Fruit fly (Drosophila melanogaster) whole organism, embryonic: Measurements from ENCODE around the gene CG14778.

Experiments used
- Aef1 ChIP-seq: fragments of 200-800 bp; sonication (Bioruptor generic); IDR thresholded peaks from 3 replicates; pipeline ENCODE4 v1.3.6; 2022; ENCODE audit warnings: missing biosample characterization, missing genetic modification characterization
- Atf3 ChIP-seq: fragments of 200-800 bp; sonication (Bioruptor generic); optimal IDR thresholded peaks from 3 replicates; lab custom pipeline; 2016; ENCODE audit warnings: missing biosample characterization, missing genetic modification characterization
- BtbVII ChIP-seq: fragments of 200-800 bp; sonication (Bioruptor generic); optimal IDR thresholded peaks from 3 replicates; lab custom pipeline; 2017; ENCODE audit warnings: missing biosample characterization, mild to moderate bottlenecking, missing genetic modification characterization
- CG10267 ChIP-seq: fragments of 200-800 bp; sonication (Bioruptor generic); optimal IDR thresholded peaks from 2 replicates; lab custom pipeline; 2018; ENCODE audit warnings: missing biosample characterization, mild to moderate bottlenecking, missing genetic modification characterization, moderate library complexity
- CG12071 ChIP-seq: fragments of 200-800 bp; sonication (Bioruptor generic); optimal IDR thresholded peaks from 3 replicates; lab custom pipeline; 2018; ENCODE audit warnings: missing biosample characterization, mild to moderate bottlenecking, missing genetic modification characterization
- CG12155 ChIP-seq: fragments of 200-800 bp; sonication (Bioruptor generic); optimal IDR thresholded peaks from 3 replicates; lab custom pipeline; 2016; ENCODE audit warnings: missing biosample characterization, missing genetic modification characterization
- CG12769 ChIP-seq: fragments of 200-800 bp; sonication (Bioruptor generic); optimal IDR thresholded peaks from 2 replicates; lab custom pipeline; 2019; ENCODE audit warnings: missing biosample characterization, mild to moderate bottlenecking, missing genetic modification characterization, moderate library complexity
- CG13424 ChIP-seq: fragments of 200-800 bp; sonication (Bioruptor generic); optimal IDR thresholded peaks from 2 replicates; lab custom pipeline; 2019; ENCODE audit warnings: missing biosample characterization, mild to moderate bottlenecking, missing genetic modification characterization, moderate library complexity
- CG15011 ChIP-seq: fragments of 200-800 bp; sonication (Bioruptor generic); optimal IDR thresholded peaks from 3 replicates; lab custom pipeline; 2018; ENCODE audit warnings: missing biosample characterization, mild to moderate bottlenecking, missing genetic modification characterization
- CG15696 ChIP-seq: fragments of 200-800 bp; sonication (Bioruptor generic); optimal IDR thresholded peaks from 2 replicates; lab custom pipeline; 2019; ENCODE audit warnings: missing biosample characterization, mild to moderate bottlenecking, missing genetic modification characterization, moderate library complexity
- CG16779 ChIP-seq: fragments of 200-800 bp; sonication (Bioruptor generic); IDR thresholded peaks from 2 replicates; pipeline ENCODE4 v1.3.6; 2022; ENCODE audit warnings: missing biosample characterization, missing genetic modification characterization
- CG17829 ChIP-seq: fragments of 200-800 bp; optimal IDR thresholded peaks from 2 replicates; lab custom pipeline; 2019; ENCODE audit warnings: missing biosample characterization, mild to moderate bottlenecking, missing genetic modification characterization, moderate library complexity
- CG2889 ChIP-seq: fragments of 200-800 bp; sonication (Bioruptor generic); IDR thresholded peaks from 3 replicates; pipeline ENCODE4 v1.3.6; 2022; ENCODE audit warnings: missing biosample characterization, missing genetic modification characterization
- CG5180 ChIP-seq: fragments of 200-800 bp; sonication (Bioruptor generic); optimal IDR thresholded peaks from 3 replicates; lab custom pipeline; 2017; ENCODE audit warnings: missing biosample characterization, missing genetic modification characterization, mild to moderate bottlenecking, moderate library complexity, missing genetic modification reagents
- CG6813 ChIP-seq: fragments of 200-800 bp; sonication (Bioruptor generic); optimal IDR thresholded peaks from 2 replicates; lab custom pipeline; 2017; ENCODE audit warnings: missing biosample characterization, missing genetic modification characterization, mild to moderate bottlenecking, moderate library complexity, missing genetic modification reagents
- CG7987 ChIP-seq: fragments of 200-800 bp; sonication (Bioruptor generic); optimal IDR thresholded peaks from 2 replicates; lab custom pipeline; 2018; ENCODE audit warnings: missing biosample characterization, mild to moderate bottlenecking, missing genetic modification characterization, moderate library complexity
- CG8089 ChIP-seq: fragments of 200-800 bp; sonication (Bioruptor generic); optimal IDR thresholded peaks from 3 replicates; lab custom pipeline; 2016; ENCODE audit warnings: missing biosample characterization, missing genetic modification characterization
- D19A ChIP-seq: fragments of 200-800 bp; optimal IDR thresholded peaks from 3 replicates; lab custom pipeline; 2019; ENCODE audit warnings: missing biosample characterization, mild to moderate bottlenecking, missing genetic modification characterization, moderate library complexity
- Dbx ChIP-seq: fragments of 200-800 bp; sonication (Bioruptor generic); IDR thresholded peaks from 3 replicates; pipeline ENCODE4 v1.3.6; 2022; ENCODE audit warnings: missing biosample characterization, missing genetic modification characterization
- Dfd ChIP-seq, 2 experiments: fragments of >200 bp; optimal IDR thresholded peaks; 2 replicates each; lab custom pipeline; 2017; ENCODE audit warnings: missing biosample characterization in 2 of 2, missing genetic modification characterization in 2 of 2
- GATAe ChIP-seq: fragments of 200-800 bp; sonication (Bioruptor generic); conservative IDR thresholded peaks from 2 replicates; pipeline ENCODE4 v1.3.6; 2022; ENCODE audit warnings: missing biosample characterization, missing genetic modification characterization
- MBD-R2 ChIP-seq: fragments of 200-800 bp; sonication (Bioruptor generic); IDR thresholded peaks from 2 replicates; pipeline ENCODE4 v1.3.6; 2022; ENCODE audit warnings: missing biosample characterization, missing genetic modification characterization
- Neu2 ChIP-seq: fragments of 200-800 bp; sonication (Bioruptor generic); optimal IDR thresholded peaks from 3 replicates; lab custom pipeline; 2016; ENCODE audit warnings: missing biosample characterization, missing genetic modification characterization, borderline replicate concordance
- Oli ChIP-seq: fragments of 200-800 bp; sonication (Bioruptor generic); optimal IDR thresholded peaks from 2 replicates; lab custom pipeline; 2018; ENCODE audit warnings: missing biosample characterization, mild to moderate bottlenecking, missing genetic modification characterization, moderate library complexity
- Vsx1 ChIP-seq: fragments of 200-800 bp; sonication (Bioruptor generic); optimal IDR thresholded peaks from 2 replicates; lab custom pipeline; 2017; ENCODE audit warnings: missing biosample characterization, mild to moderate bottlenecking, missing genetic modification characterization, missing genetic modification reagents
- ab ChIP-seq: fragments of 200-800 bp; sonication (Bioruptor generic); optimal IDR thresholded peaks from 2 replicates; lab custom pipeline; 2016; ENCODE audit warnings: missing biosample characterization, missing genetic modification characterization
- ara ChIP-seq: fragments of 200-800 bp; sonication (Bioruptor generic); IDR thresholded peaks from 2 replicates; pipeline ENCODE4 v1.3.6; 2022; ENCODE audit warnings: missing biosample characterization, missing genetic modification characterization
- ato ChIP-seq: fragments of 200-800 bp; sonication (Bioruptor generic); IDR thresholded peaks from 2 replicates; pipeline ENCODE4 v1.3.6; 2022; ENCODE audit warnings: missing biosample characterization, missing genetic modification characterization; ENCODE audit not compliant: partially characterized antibody
- bowl ChIP-seq: fragments of 200-800 bp; sonication (Bioruptor generic); IDR thresholded peaks from 2 replicates; pipeline ENCODE4 v1.3.6; 2022; ENCODE audit warnings: missing biosample characterization, missing genetic modification characterization
- cad ChIP-seq: fragments of >200 bp; optimal IDR thresholded peaks from 2 replicates; lab custom pipeline; 2017; ENCODE audit warnings: missing biosample characterization, missing genetic modification characterization
- caup ChIP-seq: fragments of 200-800 bp; sonication (Bioruptor generic); optimal IDR thresholded peaks from 3 replicates; lab custom pipeline; 2017; ENCODE audit warnings: missing biosample characterization, mild to moderate bottlenecking, missing genetic modification characterization, moderate library complexity; ENCODE audit not compliant: severe bottlenecking
- corto ChIP-seq: fragments of 200-800 bp; sonication (Bioruptor generic); optimal IDR thresholded peaks from 2 replicates; lab custom pipeline; 2016; ENCODE audit warnings: missing biosample characterization, mild to moderate bottlenecking, missing genetic modification characterization, moderate library complexity
- crol ChIP-seq: fragments of 200-800 bp; sonication (Bioruptor generic); IDR thresholded peaks from 2 replicates; pipeline ENCODE4 v1.3.6; 2022; ENCODE audit warnings: missing biosample characterization, missing genetic modification characterization
- crp ChIP-seq, 2 experiments: fragments of 200-800 bp; sonication (Bioruptor generic); optimal IDR thresholded peaks; 2 replicates in 1 of 2; 3 replicates in 1 of 2; lab custom pipeline; 2017; ENCODE audit warnings: missing biosample characterization in 2 of 2, missing genetic modification characterization in 2 of 2, mild to moderate bottlenecking in 1 of 2, moderate library complexity in 1 of 2
- emc ChIP-seq: fragments of 200-800 bp; sonication (Bioruptor generic); optimal IDR thresholded peaks from 2 replicates; lab custom pipeline; 2016; ENCODE audit warnings: missing biosample characterization, missing genetic modification characterization
- fu2 ChIP-seq: fragments of 200-800 bp; sonication (Bioruptor generic); optimal IDR thresholded peaks from 2 replicates; lab custom pipeline; 2016; ENCODE audit warnings: missing biosample characterization, missing genetic modification characterization
- grn ChIP-seq: fragments of 200-800 bp; sonication (Bioruptor generic); optimal IDR thresholded peaks from 3 replicates; lab custom pipeline; 2017; ENCODE audit warnings: missing biosample characterization, missing genetic modification characterization
- kah ChIP-seq: fragments of 200-800 bp; sonication (Bioruptor generic); optimal IDR thresholded peaks from 2 replicates; lab custom pipeline; 2018; ENCODE audit warnings: missing biosample characterization, mild to moderate bottlenecking, missing genetic modification characterization
- knrl ChIP-seq: fragments of 200-800 bp; sonication (Bioruptor generic); IDR thresholded peaks from 3 replicates; pipeline ENCODE4 v1.3.6; 2022; ENCODE audit warnings: missing biosample characterization, missing genetic modification characterization; ENCODE audit not compliant: partially characterized antibody
- onecut ChIP-seq: fragments of 200-800 bp; sonication (Bioruptor generic); IDR thresholded peaks from 2 replicates; pipeline ENCODE4 v1.3.6; 2022; ENCODE audit warnings: missing biosample characterization, missing genetic modification characterization
- psq ChIP-seq: fragments of 200-800 bp; sonication (Bioruptor generic); optimal IDR thresholded peaks from 2 replicates; lab custom pipeline; 2017; ENCODE audit warnings: missing biosample characterization, missing genetic modification characterization
- ro ChIP-seq: fragments of 200-800 bp; sonication (Bioruptor generic); IDR thresholded peaks from 2 replicates; pipeline ENCODE4 v1.3.6; 2022; ENCODE audit warnings: missing biosample characterization, missing genetic modification characterization
- sens-2 ChIP-seq: fragments of 200-800 bp; sonication (Bioruptor generic); IDR thresholded peaks from 2 replicates; pipeline ENCODE4 v1.3.6; 2022; ENCODE audit warnings: missing biosample characterization, missing genetic modification characterization
- sim ChIP-seq: fragments of 200-800 bp; sonication (Bioruptor generic); IDR thresholded peaks from 2 replicates; pipeline ENCODE4 v1.3.6; 2022; ENCODE audit warnings: missing biosample characterization, missing genetic modification characterization
- tin ChIP-seq: fragments of 200-800 bp; sonication (Bioruptor generic); optimal IDR thresholded peaks from 3 replicates; lab custom pipeline; 2016; ENCODE audit warnings: missing biosample characterization, missing genetic modification characterization
- tna ChIP-seq: fragments of 200-800 bp; sonication (Bioruptor generic); IDR thresholded peaks from 2 replicates; pipeline ENCODE4 v1.3.6; 2022; ENCODE audit warnings: missing biosample characterization, missing genetic modification characterization; ENCODE audit not compliant: partially characterized antibody
- ttk ChIP-seq: fragments of 200-800 bp; sonication (Bioruptor generic); IDR thresholded peaks from 2 replicates; pipeline ENCODE4 v2.1.2; 2022; ENCODE audit warnings: missing biosample characterization, missing genetic modification characterization
- unc-4 ChIP-seq: fragments of 200-800 bp; sonication (Bioruptor generic); IDR thresholded peaks from 2 replicates; pipeline ENCODE4 v1.3.6; 2022; ENCODE audit warnings: missing biosample characterization, missing genetic modification characterization; ENCODE audit not compliant: partially characterized antibody
- zen2 ChIP-seq: fragments of 200-800 bp; sonication (Bioruptor generic); IDR thresholded peaks from 3 replicates; pipeline ENCODE4 v1.3.6; 2022; ENCODE audit warnings: missing biosample characterization, missing genetic modification characterization; ENCODE audit not compliant: partially characterized antibody

Gene CG14778

DNA sequence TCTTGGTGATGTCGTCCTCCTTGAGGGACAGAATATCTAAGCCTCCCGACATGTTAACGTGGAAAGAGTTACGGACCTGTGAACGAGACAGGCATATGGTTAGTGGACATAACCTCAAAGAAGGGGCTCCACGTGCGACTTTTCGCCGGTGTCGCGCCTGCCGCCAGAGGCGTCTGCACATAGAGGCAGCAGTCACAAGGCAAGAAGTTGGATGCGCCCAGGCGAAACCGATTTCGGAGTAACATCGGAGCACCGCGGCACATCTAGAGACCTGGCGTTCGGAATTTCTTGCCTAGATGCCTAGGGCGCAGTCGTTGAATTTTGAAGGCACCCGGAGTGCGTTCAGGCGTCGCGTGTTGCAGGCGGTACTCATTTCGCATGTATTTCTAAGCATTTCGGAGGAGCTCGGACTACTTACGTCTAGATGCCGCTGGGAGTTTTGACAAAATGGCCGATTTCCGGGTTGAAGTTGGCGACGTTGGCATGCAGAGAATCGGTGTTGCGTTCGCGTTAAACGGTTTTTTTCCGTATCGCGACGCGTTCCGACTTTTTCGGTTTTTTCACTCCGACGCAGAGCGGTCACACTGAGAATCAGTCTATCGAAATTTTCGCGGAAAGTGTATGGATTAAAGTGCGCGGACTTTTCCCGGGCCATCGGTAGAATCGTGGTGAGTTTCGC lies 15.7 kb downstream of the CG14778 start, which contains the start of the genes sta and inc (continued):
- peak; percentile 45 for TF ChIP-seq CG8089
- no peak for TF ChIP-seq tna (GFP tag; lab: Robert Waterston, UW)
- peak; percentile 31 for TF ChIP-seq tin
- TF ChIP-seq ab (GFP tag; lab: Kevin White, UChicago), result no peak
- TF ChIP-seq Dfd (GFP tag; optimal IDR thresholded peaks at IDR 0.05; lab: Kevin White, UChicago), result no peak
- peak in 1 of 2 experiments; percentile 28 for TF ChIP-seq crp (GFP tag; optimal IDR thresholded peaks at IDR 0.05; lab: Kevin White, UChicago)
- TF ChIP-seq caup (GFP tag; lab: Kevin White, UChicago), result peak; percentile 87
- TF ChIP-seq psq (GFP tag; lab: Kevin White, UChicago), result no peak
- no peak for TF ChIP-seq Aef1 (GFP tag; lab: Robert Waterston, UW)
- TF ChIP-seq unc-4 (GFP tag; lab: Robert Waterston, UW), result peak; percentile 72
- TF ChIP-seq GATAe (GFP tag; lab: Robert Waterston, UW), result no peak
- TF ChIP-seq CG13424 (tag; lab: Kevin White, UChicago), result peak; percentile 22
- peak; percentile 81 for TF ChIP-seq onecut
- TF ChIP-seq D19A, result peak; percentile 15
- peak; percentile 32; the same call in 1 of the 2 replicates for TF ChIP-seq ttk (GFP tag; lab: Robert Waterston, UW)
- TF ChIP-seq CG16779 (GFP tag; lab: Robert Waterston, UW), result peak; percentile 32; the same call in 1 of the 2 replicates
- peak; percentile 55; the same call in 1 of the 2 replicates for TF ChIP-seq bowl (GFP tag; lab: Robert Waterston, UW)
- TF ChIP-seq crol (GFP tag; lab: Robert Waterston, UW), result no peak
- peak; percentile 31 for TF ChIP-seq Oli (tag; lab: Kevin White, UChicago)
- no peak for TF ChIP-seq CG15011
- TF ChIP-seq CG2889 (GFP tag; lab: Robert Waterston, UW), result no peak
- TF ChIP-seq CG7987, result peak; percentile 91
- peak; percentile 11 for TF ChIP-seq grn (GFP tag; lab: Kevin White, UChicago)
- TF ChIP-seq Neu2, result no peak
- peak; percentile 86 for TF ChIP-seq CG6813 (GFP tag; lab: Kevin White, UChicago)
- TF ChIP-seq CG17829, result peak; percentile 99
- TF ChIP-seq zen2 (GFP tag; lab: Robert Waterston, UW), result peak; percentile 66; the same call in 2 of the 3 replicates
- TF ChIP-seq fu2, result peak; percentile 40
- peak; percentile 67 for TF ChIP-seq Vsx1 (GFP tag; lab: Kevin White, UChicago)
- no peak for TF ChIP-seq emc (GFP tag; lab: Kevin White, UChicago)
- TF ChIP-seq CG12769 (tag; lab: Kevin White, UChicago), result no peak
- TF ChIP-seq ro (GFP tag; lab: Robert Waterston, UW), result no peak
- 0 out of 2 replicates have a peak, but pooled peaks have one; percentile 8 for TF ChIP-seq sens-2 (GFP tag; lab: Robert Waterston, UW)
- peak; percentile 46 for TF ChIP-seq kah (GFP tag; lab: Kevin White, UChicago)
- peak; percentile 77 for TF ChIP-seq CG12071 (GFP tag; lab: Kevin White, UChicago)
- TF ChIP-seq ara (GFP tag; lab: Robert Waterston, UW), result no peak
- peak; percentile 58 for TF ChIP-seq sim (GFP tag; lab: Robert Waterston, UW)
- TF ChIP-seq ato (GFP tag; lab: Robert Waterston, UW), result 0 out of 2 replicates have a peak, but pooled peaks have one; percentile 26
- TF ChIP-seq cad (GFP tag; lab: Kevin White, UChicago), result no peak
- peak; percentile 34 for TF ChIP-seq CG12155 (GFP tag; lab: Kevin White, UChicago)
- no peak for TF ChIP-seq Atf3 (GFP tag; lab: Kevin White, UChicago)
- TF ChIP-seq CG10267 (tag; lab: Kevin White, UChicago), result peak; percentile 94
- TF ChIP-seq CG5180, result peak; percentile 50
- no peak for TF ChIP-seq CG15696
- no peak for TF ChIP-seq corto (GFP tag; lab: Kevin White, UChicago)
- peak; percentile 65 for TF ChIP-seq knrl (GFP tag; lab: Robert Waterston, UW)
- peak; percentile 80 for TF ChIP-seq Dbx (GFP tag; lab: Robert Waterston, UW)
- TF ChIP-seq MBD-R2, result peak; percentile 61
- TF ChIP-seq BtbVII (GFP tag; lab: Kevin White, UChicago), result peak; percentile 84
